Fruit fly (Drosophila melanogaster) whole organism, adult: ENCODE results near the gene CG12507.
A peak's percentile ranks its signal among the peaks of the same experiment; 100 is the strongest.

ENCODE experiments used
- CG11617 ChIP-seq: fragments of 200-800 bp; sonication (Bioruptor generic); optimal IDR thresholded peaks from 2 replicates; lab custom pipeline; 2017; ENCODE audit warnings: mild to moderate bottlenecking, missing biosample characterization, missing genetic modification reagents, missing genetic modification characterization
- CG12768 ChIP-seq: fragments of 200-800 bp; sonication (Bioruptor generic); optimal IDR thresholded peaks from 2 replicates; lab custom pipeline; 2017; ENCODE audit warnings: missing biosample characterization, missing genetic modification characterization, mild to moderate bottlenecking, moderate library complexity, missing genetic modification reagents
- CG14711 ChIP-seq: fragments of 200-800 bp; sonication (Bioruptor generic); optimal IDR thresholded peaks from 2 replicates; lab custom pipeline; 2018; ENCODE audit warnings: missing biosample characterization, mild to moderate bottlenecking, missing genetic modification characterization, moderate library complexity
- CG1620 ChIP-seq: fragments of 200-800 bp; sonication (Bioruptor generic); optimal IDR thresholded peaks from 2 replicates; lab custom pipeline; 2016; ENCODE audit warnings: missing biosample characterization, missing genetic modification characterization
- CG33017 ChIP-seq: fragments of 200-800 bp; sonication (Bioruptor generic); optimal IDR thresholded peaks from 2 replicates; lab custom pipeline; 2018; ENCODE audit warnings: missing biosample characterization, mild to moderate bottlenecking, missing genetic modification characterization, moderate library complexity
- CG5204 ChIP-seq: fragments of 200-800 bp; sonication (Bioruptor generic); optimal IDR thresholded peaks from 2 replicates; lab custom pipeline; 2016; ENCODE audit warnings: missing biosample characterization, missing genetic modification characterization
- CG7045 ChIP-seq: fragments of 200-800 bp; sonication (Bioruptor generic); optimal IDR thresholded peaks from 2 replicates; lab custom pipeline; 2017; ENCODE audit warnings: missing biosample characterization, mild to moderate bottlenecking, missing genetic modification characterization
- CG7101 ChIP-seq: fragments of 200-800 bp; sonication (Bioruptor generic); optimal IDR thresholded peaks from 2 replicates; lab custom pipeline; 2018; ENCODE audit warnings: missing biosample characterization, mild to moderate bottlenecking, missing genetic modification characterization, moderate library complexity
- Clk ChIP-seq: fragments of 200-800 bp; sonication (Bioruptor generic); optimal IDR thresholded peaks from 2 replicates; lab custom pipeline; 2017; ENCODE audit warnings: missing biosample characterization, missing genetic modification characterization
- Crg-1 ChIP-seq: fragments of 200-800 bp; sonication (Bioruptor generic); optimal IDR thresholded peaks from 2 replicates; lab custom pipeline; 2016; ENCODE audit warnings: missing biosample characterization, missing genetic modification characterization
- Hr96 ChIP-seq: fragments of 200-800 bp; sonication (Bioruptor generic); optimal IDR thresholded peaks from 2 replicates; lab custom pipeline; 2016; ENCODE audit warnings: missing biosample characterization, missing genetic modification characterization
- Mnt ChIP-seq: fragments of 200-800 bp; sonication (Bioruptor generic); optimal IDR thresholded peaks from 2 replicates; lab custom pipeline; 2016; ENCODE audit warnings: missing biosample characterization, mild to moderate bottlenecking, missing genetic modification characterization
- bab1 ChIP-seq: fragments of 200-800 bp; sonication (Bioruptor generic); optimal IDR thresholded peaks from 3 replicates; lab custom pipeline; 2019; ENCODE audit warnings: missing biosample characterization, mild to moderate bottlenecking, missing genetic modification characterization, moderate library complexity
- cic ChIP-seq: fragments of 200-800 bp; sonication (Bioruptor generic); optimal IDR thresholded peaks from 2 replicates; lab custom pipeline; 2017; ENCODE audit warnings: missing biosample characterization, mild to moderate bottlenecking, missing genetic modification characterization, moderate library complexity
- cnc ChIP-seq, 2 experiments: fragments of >200 bp; optimal IDR thresholded peaks; 2 replicates each; lab custom pipeline; 2017
- kay ChIP-seq: fragments of 200-800 bp; sonication (Bioruptor generic); peaks from one replicate; lab custom pipeline; 2016; ENCODE audit warnings: missing biosample characterization, missing genetic modification characterization, borderline replicate concordance
- ovo ChIP-seq: fragments of 200-800 bp; sonication (Bioruptor generic); optimal IDR thresholded peaks from 2 replicates; lab custom pipeline; 2016; ENCODE audit warnings: missing biosample characterization, missing genetic modification characterization
- pad ChIP-seq: fragments of 200-800 bp; sonication (Bioruptor generic); optimal IDR thresholded peaks from 3 replicates; lab custom pipeline; 2017; ENCODE audit warnings: missing biosample characterization, missing genetic modification characterization, mild to moderate bottlenecking, moderate library complexity, missing genetic modification reagents
- tj ChIP-seq: fragments of 200-800 bp; sonication (Bioruptor generic); optimal IDR thresholded peaks from 3 replicates; lab custom pipeline; 2017; ENCODE audit warnings: missing biosample characterization, mild to moderate bottlenecking, missing genetic modification characterization, moderate library complexity
- toe ChIP-seq: fragments of 200-800 bp; sonication (Bioruptor generic); optimal IDR thresholded peaks from 2 replicates; lab custom pipeline; 2016; ENCODE audit warnings: missing biosample characterization, missing genetic modification characterization

The CG12507 gene

DNA sequence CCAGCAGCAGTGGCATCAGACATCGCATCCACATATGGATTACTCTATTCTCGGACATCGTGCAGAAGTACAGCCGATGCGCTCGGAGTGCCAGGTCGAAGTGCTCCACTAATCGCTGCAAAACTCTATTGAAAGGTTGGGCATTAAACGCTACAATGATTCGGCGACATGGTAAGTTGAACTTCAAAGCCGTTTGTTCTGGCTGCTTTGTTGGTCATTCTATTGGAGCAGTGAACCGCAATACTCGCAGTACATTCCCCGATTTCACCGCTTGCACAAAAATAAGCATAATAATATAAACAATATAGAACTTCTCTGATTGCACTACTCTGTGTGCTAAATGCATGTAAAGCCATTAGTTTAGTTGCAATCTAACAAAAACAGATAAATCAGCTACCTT is at the start of gene CG12507:
Gene CG12507, minus strand, starts transcription at position 101 of the 400 bp plus-strand sequence.
- no peak for TF ChIP-seq pad (GFP tag; lab: Kevin White, UChicago)
- TF ChIP-seq cic (GFP tag; lab: Kevin White, UChicago) = no peak
- TF ChIP-seq CG14711 (tag; lab: Kevin White, UChicago) = no peak
- no peak for TF ChIP-seq CG11617 (GFP tag; lab: Kevin White, UChicago)
- no peak for TF ChIP-seq toe (GFP tag; lab: Kevin White, UChicago)

DNA sequence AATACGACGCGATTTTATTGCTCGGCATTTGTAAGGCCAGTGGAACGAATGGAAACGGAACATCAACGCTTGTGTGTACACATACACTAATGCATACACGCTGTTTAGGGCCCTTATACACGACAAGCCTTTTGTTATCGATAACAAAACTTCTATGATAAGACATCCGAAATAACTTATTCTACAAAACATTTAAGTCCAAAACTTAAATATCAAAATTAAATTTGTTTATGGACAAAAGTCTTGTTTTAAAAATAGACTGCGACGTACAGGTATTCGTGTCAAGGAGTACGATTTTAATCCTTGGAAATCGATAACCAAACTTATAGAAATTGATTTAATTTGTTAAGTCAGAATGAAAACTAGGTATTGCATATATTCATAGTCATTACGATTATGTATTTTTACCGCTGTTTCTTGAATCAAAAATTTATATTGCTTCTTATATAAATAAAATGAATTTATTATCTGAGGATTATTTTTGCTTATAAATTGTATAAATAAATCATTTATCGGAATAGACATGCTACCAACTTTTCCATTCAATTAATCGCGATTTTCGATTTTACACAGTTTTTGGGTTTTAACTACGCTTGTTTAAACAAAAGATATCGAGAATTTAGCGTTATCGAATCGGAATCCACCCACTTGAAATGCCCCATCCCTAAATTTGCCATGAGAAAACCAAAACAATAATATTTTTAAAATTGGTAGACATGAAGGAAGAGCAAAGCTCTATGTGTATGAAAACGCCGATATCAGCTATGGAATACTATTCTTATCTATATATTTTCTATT is 46.9 kb upstream of the CG12507 start, which contains the start of the genes CG9915 and SWIP:
Gene CG9915, minus strand, starts transcription at position 61 of the 798 bp plus-strand sequence.
Gene SWIP, plus strand, starts transcription at position 632 of the 798 bp plus-strand sequence.
- TF ChIP-seq Mnt (GFP tag; lab: Kevin White, UChicago) (no peak), Hr96 (GFP tag; lab: Kevin White, UChicago) (no peak), cic (GFP tag; lab: Kevin White, UChicago) (no peak), bab1 (GFP tag; lab: Kevin White, UChicago) (peak; percentile 79), pad (GFP tag; lab: Kevin White, UChicago) (peak; percentile 5), CG14711 (tag; lab: Kevin White, UChicago) (peak; percentile 14), Crg-1 (peak; percentile 4), kay (GFP tag; lab: Kevin White, UChicago) (peak; percentile 55), CG7101 (tag; lab: Kevin White, UChicago) (peak; percentile 1), CG33017 (tag; lab: Kevin White, UChicago) (no peak), CG11617 (GFP tag; lab: Kevin White, UChicago) (peak; percentile 43), tj (GFP tag; lab: Kevin White, UChicago) (peak; percentile 31)

dm6 chrX:16309764-16310163 is 43.4 kb upstream of the CG12507 start:
- no peak for TF ChIP-seq bab1 (GFP tag; lab: Kevin White, UChicago)

- TF ChIP-seq cnc (optimal IDR thresholded peaks at IDR 0.05; lab: Kevin White, UChicago) (no peak), cic (GFP tag; lab: Kevin White, UChicago) (peak; percentile 71), ovo (GFP tag; lab: Kevin White, UChicago) (no peak), kay (GFP tag; lab: Kevin White, UChicago) (peak; percentile 87), tj (GFP tag; lab: Kevin White, UChicago) (peak; percentile 47), CG1620 (GFP tag; lab: Kevin White, UChicago) (no peak), Clk (GFP tag; lab: Kevin White, UChicago) (no peak), CG12768 (GFP tag; lab: Kevin White, UChicago) (no peak), toe (GFP tag; lab: Kevin White, UChicago) (no peak), pad (GFP tag; lab: Kevin White, UChicago) (no peak)
These were observed 42.6 kb upstream of the CG12507 start for dm6 chrX:16308953-16309352.

DNA sequence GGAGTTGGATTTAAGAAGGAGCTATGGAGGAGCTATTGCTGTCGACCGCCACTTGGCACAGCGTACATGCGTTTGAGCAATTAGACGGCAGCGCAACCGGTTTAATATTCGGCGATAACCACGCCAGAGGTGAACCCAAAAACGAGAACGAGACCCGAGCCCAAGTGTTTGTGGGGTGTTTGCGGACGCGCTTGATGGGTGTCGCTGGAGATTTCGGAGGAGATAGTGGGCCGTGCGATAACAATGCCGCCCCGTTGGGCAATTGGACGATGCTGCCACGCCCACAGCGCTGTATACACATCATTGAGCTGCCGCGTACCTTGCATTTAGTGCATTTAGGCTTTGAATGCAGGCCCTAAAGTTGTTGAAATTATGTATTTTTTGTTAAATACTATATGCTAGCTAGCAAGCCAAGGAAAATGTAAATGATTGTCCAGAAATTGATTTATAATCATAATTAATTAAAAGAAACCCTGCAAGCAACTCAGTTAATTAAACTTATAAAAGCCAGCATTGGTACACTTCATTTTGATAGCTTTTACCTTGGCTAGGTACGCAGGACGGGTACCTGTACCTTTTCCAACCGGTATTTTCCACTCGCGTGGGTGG is 42.1 kb upstream of the CG12507 start, which contains the start of gene Had1:
Gene Had1, minus strand, starts transcription at position 358 of the 609 bp plus-strand sequence.
- TF ChIP-seq Clk (GFP tag; lab: Kevin White, UChicago) = no peak
- no peak for TF ChIP-seq bab1 (GFP tag; lab: Kevin White, UChicago)
- no peak for TF ChIP-seq cnc (optimal IDR thresholded peaks at IDR 0.05; lab: Kevin White, UChicago)
- no peak for TF ChIP-seq Mnt (GFP tag; lab: Kevin White, UChicago)
- no peak for TF ChIP-seq kay (GFP tag; lab: Kevin White, UChicago)
- TF ChIP-seq ovo (GFP tag; lab: Kevin White, UChicago) = no peak
- TF ChIP-seq Crg-1 = no peak
- no peak for TF ChIP-seq CG12768 (GFP tag; lab: Kevin White, UChicago)
- TF ChIP-seq cic (GFP tag; lab: Kevin White, UChicago) = no peak
- TF ChIP-seq CG5204 (GFP tag; lab: Kevin White, UChicago) = no peak
- no peak for TF ChIP-seq CG11617 (GFP tag; lab: Kevin White, UChicago)
- TF ChIP-seq CG7045 (GFP tag; lab: Kevin White, UChicago) = no peak

DNA sequence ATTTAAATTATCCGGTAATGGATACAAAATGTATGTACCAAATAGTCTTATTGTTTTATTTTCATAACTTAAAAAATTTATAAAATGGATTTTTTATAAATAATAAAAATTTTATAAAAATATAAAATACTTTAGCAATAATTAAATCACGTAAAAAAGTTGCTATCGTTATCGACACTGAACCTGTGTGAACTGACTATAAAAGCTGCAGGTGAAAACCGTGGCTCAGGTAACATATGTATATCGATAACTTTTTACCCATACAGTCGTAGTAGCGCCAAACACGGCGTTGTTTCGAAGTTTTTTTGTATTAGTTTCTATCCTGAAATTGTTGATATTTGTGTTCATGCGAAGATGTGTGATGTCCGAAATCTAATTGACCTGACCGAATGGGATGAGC is 37.3 kb upstream of the CG12507 start, which contains the start of gene CG3679:
Gene CG3679, plus strand, starts transcription at position 235 of the 400 bp plus-strand sequence.
- TF ChIP-seq CG14711 (tag; lab: Kevin White, UChicago) (peak; percentile 5), kay (GFP tag; lab: Kevin White, UChicago) (no peak)

DNA sequence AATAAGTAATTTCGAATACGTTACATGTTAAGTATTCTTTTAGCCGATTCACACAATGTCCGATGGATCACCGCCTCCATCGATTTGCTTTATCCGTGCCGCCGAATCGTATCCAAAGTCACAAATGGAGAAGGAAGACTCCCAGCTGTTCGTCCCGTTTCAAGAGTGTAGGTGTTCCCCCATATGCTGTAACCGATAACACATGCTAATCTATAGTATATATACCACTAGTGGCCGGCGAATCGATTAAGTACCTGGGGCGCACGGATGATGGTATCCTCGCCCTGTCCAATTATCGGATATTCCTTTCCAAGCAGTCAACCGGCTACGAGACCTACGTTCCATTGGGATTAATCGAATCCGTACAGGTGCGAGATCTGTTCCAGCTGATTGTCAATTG is 31.3 kb upstream of the CG12507 start, which contains the start of gene ERp44:
Gene ERp44, minus strand, starts transcription at position 101 of the 400 bp plus-strand sequence.
- no peak for TF ChIP-seq bab1 (GFP tag; lab: Kevin White, UChicago)
- no peak for TF ChIP-seq pad (GFP tag; lab: Kevin White, UChicago)
- no peak for TF ChIP-seq CG12768 (GFP tag; lab: Kevin White, UChicago)
- TF ChIP-seq Clk (GFP tag; lab: Kevin White, UChicago) = no peak
- TF ChIP-seq tj (GFP tag; lab: Kevin White, UChicago) = no peak
- no peak for TF ChIP-seq CG7101 (tag; lab: Kevin White, UChicago)
- no peak for TF ChIP-seq Mnt (GFP tag; lab: Kevin White, UChicago)
- TF ChIP-seq Crg-1 = no peak
